Worm (Caenorhabditis elegans): ENCODE results near the gene skpo-1.

The skpo-1 gene

DNA sequence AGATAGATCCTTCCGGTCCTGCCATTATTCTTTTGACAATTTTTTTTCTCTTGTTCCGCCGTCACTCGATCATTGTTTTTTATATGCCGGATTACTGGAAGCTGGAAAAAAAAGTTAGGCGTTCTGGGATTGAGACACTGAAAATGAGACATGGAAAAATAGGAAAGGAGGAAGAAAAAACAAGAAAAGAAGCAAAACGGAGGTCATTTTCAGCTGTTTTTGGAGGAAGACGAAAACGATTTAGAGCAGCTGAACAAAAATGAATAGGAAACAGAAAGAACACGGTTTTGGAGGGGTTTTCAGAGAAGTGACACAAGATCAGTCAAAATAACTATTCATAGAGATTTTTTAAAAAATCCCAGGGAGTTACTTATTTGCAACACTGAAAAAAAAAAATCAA lies 35.6 kb downstream of the skpo-1 start, which contains the start of gene amt-3:
Gene amt-3 (minus strand): TSS at position 101 of the 400 bp plus-strand sequence.
- TF ChIP-seq nhr-84 (tag; optimal IDR thresholded peaks at IDR 0.05) = no peak

DNA sequence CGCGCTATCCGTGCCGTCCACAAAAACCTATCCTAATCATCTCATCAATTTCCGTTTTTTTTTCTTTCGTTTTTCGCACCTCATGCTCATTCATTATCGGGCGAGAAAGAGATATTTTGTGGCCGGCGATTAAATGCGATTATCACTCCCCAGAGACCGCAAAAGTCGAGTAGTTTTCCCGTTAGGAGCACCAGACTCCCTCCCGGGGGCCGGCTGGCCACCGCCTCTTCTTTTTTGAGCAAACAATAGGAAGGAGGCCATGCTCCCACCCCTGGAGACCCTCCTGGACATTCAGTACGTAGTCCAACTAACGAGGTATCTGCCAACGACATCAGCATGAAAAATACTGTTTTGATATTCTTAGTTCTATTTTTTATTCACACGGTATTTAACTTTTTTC lies 44.2 kb downstream of the skpo-1 start, which contains the start of gene M195.2:
Gene M195.2 (plus strand): TSS at position 301 of the 400 bp plus-strand sequence.
- no peak for TF ChIP-seq F16B12.6 (tag; optimal IDR thresholded peaks at IDR 0.05)

DNA sequence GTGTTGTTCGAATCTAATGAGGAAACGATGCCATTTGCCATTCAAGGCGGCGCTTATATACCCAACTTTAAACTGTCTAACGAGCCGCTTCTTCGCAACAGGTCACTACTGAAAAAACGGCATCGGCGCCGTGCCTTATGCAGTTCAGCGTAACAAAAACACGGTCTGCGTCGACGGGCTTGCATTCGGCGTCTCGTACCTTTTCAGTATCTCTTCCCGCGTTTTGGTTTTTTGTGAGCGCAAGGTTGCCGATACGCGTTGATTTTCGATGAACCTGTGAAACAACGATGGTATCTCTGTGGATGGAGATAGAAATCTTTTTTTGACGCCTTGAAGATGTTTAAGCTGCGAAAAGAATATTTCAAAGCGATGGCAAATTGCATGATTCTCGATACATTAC lies 45.3 kb downstream of the skpo-1 start, which contains the start of gene col-77:
Gene col-77 (minus strand): TSS at position 32 of the 400 bp plus-strand sequence.
- peak; percentile 31 for TF ChIP-seq lin-14 (GFP tag; optimal IDR thresholded peaks at IDR 0.05)
- TF ChIP-seq nhr-77 (tag; optimal IDR thresholded peaks at IDR 0.05) = no peak

DNA sequence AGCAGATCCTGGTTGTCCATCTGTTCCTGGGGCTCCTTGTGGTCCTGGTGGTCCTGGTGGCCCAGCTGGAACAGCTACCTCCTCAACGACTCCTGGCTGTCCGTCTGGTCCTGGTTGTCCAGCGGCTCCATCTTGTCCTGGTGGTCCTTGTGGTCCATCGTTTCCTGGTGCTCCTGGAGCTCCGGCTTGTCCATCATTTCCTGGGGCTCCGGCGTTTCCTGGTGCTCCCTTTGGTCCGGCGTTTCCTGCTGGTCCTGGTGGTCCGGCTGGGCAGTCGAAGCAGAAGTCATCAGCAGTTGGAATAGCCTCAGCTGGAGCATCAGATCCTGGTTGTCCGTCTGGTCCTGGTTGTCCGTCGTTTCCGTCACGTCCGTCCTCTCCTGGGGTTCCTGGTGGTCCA lies 46.2 kb downstream of the skpo-1 start:
- no peak for TF ChIP-seq lin-39 (tag; optimal IDR thresholded peaks at IDR 0.05)
- no peak for TF ChIP-seq lin-14 (GFP tag; optimal IDR thresholded peaks at IDR 0.05)
- TF ChIP-seq lin-15B (tag; optimal IDR thresholded peaks at IDR 0.05) = no peak
- no peak for TF ChIP-seq lir-3 (tag; optimal IDR thresholded peaks at IDR 0.05; ENCODE audit: poor library complexity)
- no peak for TF ChIP-seq zag-1 (tag; optimal IDR thresholded peaks at IDR 0.05)
- no peak for TF ChIP-seq dpl-1 (GFP tag; optimal IDR thresholded peaks at IDR 0.05)
- TF ChIP-seq mab-9 (GFP tag; IDR thresholded peaks at IDR 0.05) = no peak
- no peak for TF ChIP-seq egl-27 (tag; optimal IDR thresholded peaks at IDR 0.05)
- no peak for TF ChIP-seq ceh-90 (tag; optimal IDR thresholded peaks at IDR 0.05)
- TF ChIP-seq C34B4.2 (tag; optimal IDR thresholded peaks at IDR 0.05) = no peak
- no peak for TF ChIP-seq mef-2 (tag; optimal IDR thresholded peaks at IDR 0.05)
- TF ChIP-seq ceh-8 (GFP tag; optimal IDR thresholded peaks at IDR 0.05) = no peak
- TF ChIP-seq snu-23 (GFP tag; optimal IDR thresholded peaks at IDR 0.05) = no peak
- no peak for TF ChIP-seq efl-3 (GFP tag; optimal IDR thresholded peaks at IDR 0.05)
- TF ChIP-seq lin-13 (GFP tag; optimal IDR thresholded peaks at IDR 0.05) = no peak
- TF ChIP-seq jun-1 (tag; optimal IDR thresholded peaks at IDR 0.05) = no peak
- TF ChIP-seq fkh-8 (tag; optimal IDR thresholded peaks at IDR 0.05) = no peak
- no peak for TF ChIP-seq hpl-2 (GFP tag; optimal IDR thresholded peaks at IDR 0.05)
- no peak for TF ChIP-seq F16B12.6 (tag; optimal IDR thresholded peaks at IDR 0.05)
- no peak for TF ChIP-seq hlh-17 (GFP tag; optimal IDR thresholded peaks at IDR 0.05; ENCODE audit: borderline replicate concordance)

DNA sequence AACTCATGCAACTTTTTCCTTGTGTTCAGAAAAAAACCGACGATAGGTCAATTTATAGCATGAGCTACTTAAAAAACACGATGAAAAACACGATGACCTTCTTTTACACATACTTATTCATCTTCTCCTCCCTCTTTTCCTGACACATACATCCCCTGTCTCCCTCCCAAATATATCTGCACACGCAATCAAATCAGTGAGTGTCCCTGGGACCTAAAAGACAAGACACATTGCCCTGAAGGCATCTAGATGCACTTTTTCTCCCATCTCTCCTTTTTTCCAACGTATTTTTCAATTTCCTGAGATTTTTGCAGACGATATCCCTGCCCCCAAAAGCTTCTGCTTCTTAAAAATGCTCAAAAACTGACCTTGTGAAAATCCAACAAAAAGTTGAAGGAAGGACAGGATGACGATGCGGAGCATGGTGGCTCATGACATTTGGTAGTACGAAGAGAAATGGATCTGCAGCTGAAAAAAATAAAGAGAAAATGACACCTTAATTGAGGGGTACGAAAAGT lies 50.4 kb downstream of the skpo-1 start, which contains the start of gene C26D10.6:
Gene C26D10.6 (minus strand): TSS at position 468 of the 518 bp plus-strand sequence.
- TF ChIP-seq efl-1 (optimal IDR thresholded peaks at IDR 0.05) (no peak), efl-1 (GFP tag; optimal IDR thresholded peaks at IDR 0.05 in 1 of 2) (peak in 1 of 2 experiments; percentile 48), lin-14 (GFP tag; optimal IDR thresholded peaks at IDR 0.05) (peak; percentile 32), unc-30 (tag; optimal IDR thresholded peaks at IDR 0.05) (no peak), fkh-10 (GFP tag; optimal IDR thresholded peaks at IDR 0.05) (peak; percentile 11)

DNA sequence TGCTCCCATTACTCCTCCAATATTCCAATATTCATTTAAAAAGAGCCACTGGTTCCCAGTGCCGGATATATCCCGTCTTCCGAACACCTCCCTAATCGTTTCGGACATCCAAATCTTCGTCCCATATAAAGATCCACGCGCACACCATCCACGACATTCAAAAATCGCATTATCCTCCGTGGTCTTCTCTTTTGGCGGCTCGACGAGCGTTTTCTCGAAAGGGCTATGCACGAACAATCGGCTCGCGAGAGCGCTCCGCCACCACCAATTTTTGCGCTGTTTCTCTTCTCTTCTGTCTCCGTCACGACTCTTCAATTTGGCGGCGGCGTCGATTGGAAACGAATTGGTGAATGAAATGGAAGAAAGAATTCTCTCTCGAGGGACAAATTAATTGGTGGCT lies 51.4 kb downstream of the skpo-1 start:
- peak; percentile 32 for TF ChIP-seq lin-14 (GFP tag; optimal IDR thresholded peaks at IDR 0.05)
- no peak for TF ChIP-seq lir-3 (tag; optimal IDR thresholded peaks at IDR 0.05; ENCODE audit: poor library complexity)

All from whole organism, L1 larva.